Fruit fly (Drosophila melanogaster): Measurements from ENCODE around the gene Eaf6.

The Eaf6 gene

dm6 chr3L:5608128-5608527 lies at the start of gene Eaf6:
TSS of gene Eaf6 (minus strand) at chr3L:5608300.
- no peak for TF ChIP-seq noc (tag; optimal IDR thresholded peaks at IDR 0.05)

- no peak for TF ChIP-seq noc (tag; optimal IDR thresholded peaks at IDR 0.05)
Measured at dm6 chr3L:5657221-5657963, 49.3 kb upstream of the Eaf6 start, which contains the start of gene sif. TSS of gene sif (plus strand) at chr3L:5657913.

dm6 chr3L:5655751-5656276 lies 47.7 kb upstream of the Eaf6 start:
- no peak for TF ChIP-seq noc (tag; optimal IDR thresholded peaks at IDR 0.05)

- no peak for TF ChIP-seq noc (tag; optimal IDR thresholded peaks at IDR 0.05)
Measured at dm6 chr3L:5654955-5655750, 47.1 kb upstream of the Eaf6 start.

dm6 chr3L:5654403-5654883 lies 46.3 kb upstream of the Eaf6 start, which contains the start of gene lin-28:
TSS of gene lin-28 (plus strand) at chr3L:5654681.
- no peak for TF ChIP-seq noc (tag; optimal IDR thresholded peaks at IDR 0.05)

- no peak for TF ChIP-seq noc (tag; optimal IDR thresholded peaks at IDR 0.05)
Measured at dm6 chr3L:5643733-5644132, 35.6 kb upstream of the Eaf6 start.

dm6 chr3L:5642837-5643236 lies 34.7 kb upstream of the Eaf6 start:
- TF ChIP-seq noc (tag; optimal IDR thresholded peaks at IDR 0.05): no peak

- TF ChIP-seq noc (tag; optimal IDR thresholded peaks at IDR 0.05): no peak
Measured at dm6 chr3L:5641547-5641946, 33.4 kb upstream of the Eaf6 start.

- no peak for TF ChIP-seq noc (tag; optimal IDR thresholded peaks at IDR 0.05)
Measured at dm6 chr3L:5641120-5641519, 33.0 kb upstream of the Eaf6 start.

- TF ChIP-seq noc (tag; optimal IDR thresholded peaks at IDR 0.05): no peak
Measured at dm6 chr3L:5640689-5641088, 32.6 kb upstream of the Eaf6 start.

dm6 chr3L:5639474-5639873 lies 31.4 kb upstream of the Eaf6 start:
- no peak for TF ChIP-seq noc (tag; optimal IDR thresholded peaks at IDR 0.05)

- TF ChIP-seq noc (tag; optimal IDR thresholded peaks at IDR 0.05): no peak
Measured at dm6 chr3L:5638542-5639045, 30.5 kb upstream of the Eaf6 start.

- TF ChIP-seq noc (tag; optimal IDR thresholded peaks at IDR 0.05): no peak
Measured at dm6 chr3L:5637477-5637876, 29.4 kb upstream of the Eaf6 start.

- no peak for TF ChIP-seq noc (tag; optimal IDR thresholded peaks at IDR 0.05)
Measured at dm6 chr3L:5635237-5636025, 27.3 kb upstream of the Eaf6 start.

- no peak for TF ChIP-seq noc (tag; optimal IDR thresholded peaks at IDR 0.05)
Measured at dm6 chr3L:5634188-5634894, 26.2 kb upstream of the Eaf6 start.
